Worm (Caenorhabditis elegans): ENCODE results near the gene unc-7.

Gene unc-7

ce11 chrX:15181454-15181853 is 33.9 kb upstream of the unc-7 start, which contains the start of gene pkhm-2 (continued):
- TF ChIP-seq nhr-77 (tag; optimal IDR thresholded peaks at IDR 0.05) = peak; percentile 56
- TF ChIP-seq jun-1 (tag; optimal IDR thresholded peaks at IDR 0.05) = peak; percentile 91
- no peak for TF ChIP-seq mml-1 (tag; optimal IDR thresholded peaks at IDR 0.05)

DNA sequence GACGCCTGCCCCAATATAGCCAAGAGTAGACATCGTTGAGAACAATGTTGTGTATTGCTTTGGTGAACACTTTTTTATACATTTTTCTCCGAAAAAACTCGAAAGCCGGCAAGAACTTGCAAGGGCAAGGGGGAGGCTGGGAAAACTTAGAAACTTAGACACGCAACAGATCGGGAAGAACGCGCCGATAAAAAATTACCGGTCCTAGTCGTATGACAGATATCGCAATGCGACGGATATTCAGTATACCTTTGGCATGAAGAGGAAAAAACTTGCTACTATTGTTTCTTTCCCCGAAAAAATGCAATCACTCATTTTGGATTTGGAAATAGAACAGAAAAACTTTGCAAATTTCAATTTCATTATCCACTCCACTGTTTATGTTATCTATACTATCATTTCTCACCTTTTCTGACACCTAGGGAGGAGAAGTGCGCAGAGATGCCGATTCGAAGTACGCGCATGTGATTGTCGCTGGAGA is 28.9 kb upstream of the unc-7 start, which contains the start of gene col-41:
Gene col-41 (minus strand): TSS at position 51 of the 481 bp plus-strand sequence.
- TF ChIP-seq hmg-11 (tag; optimal IDR thresholded peaks at IDR 0.05) = no peak
- peak; percentile 32 for TF ChIP-seq nhr-25 (tag; optimal IDR thresholded peaks at IDR 0.05)
- peak; percentile 56 for TF ChIP-seq nhr-23 (tag; optimal IDR thresholded peaks at IDR 0.05)
- no peak for TF ChIP-seq unc-62 (GFP tag; optimal IDR thresholded peaks at IDR 0.05)
- peak; percentile 27 for TF ChIP-seq nhr-43 (tag; optimal IDR thresholded peaks at IDR 0.05; ENCODE audit: poor library complexity, severe bottlenecking)
- no peak for TF ChIP-seq ceh-16 (tag; optimal IDR thresholded peaks at IDR 0.05)
- no peak for TF ChIP-seq nhr-76 (tag; optimal IDR thresholded peaks at IDR 0.05)

DNA sequence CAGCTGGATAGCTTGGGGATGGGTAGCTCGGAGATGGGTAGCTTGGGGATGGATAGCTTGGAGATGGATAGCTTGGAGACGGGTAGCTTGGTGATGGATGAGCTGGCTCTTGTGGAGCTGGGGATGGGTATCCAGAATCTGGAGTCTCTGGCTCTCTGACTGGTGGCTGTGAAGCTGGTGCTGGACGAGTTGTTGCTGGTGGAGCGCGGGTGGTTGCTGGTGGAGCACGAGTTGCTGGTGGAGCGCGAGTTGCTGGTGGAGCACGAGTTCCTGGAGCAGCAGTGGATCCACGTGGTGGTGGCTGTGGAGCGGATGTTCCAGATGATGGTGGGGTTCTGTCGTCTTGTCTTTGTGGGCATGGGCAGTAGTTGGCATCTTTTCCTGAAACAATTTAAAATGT is 27.7 kb upstream of the unc-7 start:
- no peak for TF ChIP-seq mdl-1 (tag; optimal IDR thresholded peaks at IDR 0.05)
- no peak for TF ChIP-seq lsy-12 (tag; optimal IDR thresholded peaks at IDR 0.05)
- TF ChIP-seq nhr-76 (tag; optimal IDR thresholded peaks at IDR 0.05) = no peak
- no peak for TF ChIP-seq elt-2 (tag; optimal IDR thresholded peaks at IDR 0.05)
- no peak for TF ChIP-seq tbx-2 (tag; optimal IDR thresholded peaks at IDR 0.05)
- no peak for TF ChIP-seq sea-2 (GFP tag; optimal IDR thresholded peaks at IDR 0.05)
- TF ChIP-seq egl-27 (tag; optimal IDR thresholded peaks at IDR 0.05) = no peak
- TF ChIP-seq ZK546.5 (tag; optimal IDR thresholded peaks at IDR 0.05) = no peak
- TF ChIP-seq fkh-10 (GFP tag; optimal IDR thresholded peaks at IDR 0.05) = no peak
- TF ChIP-seq fkh-2 (tag; optimal IDR thresholded peaks at IDR 0.05) = no peak
- TF ChIP-seq nhr-25 (tag; optimal IDR thresholded peaks at IDR 0.05) = no peak
- no peak for TF ChIP-seq skn-1 (tag; optimal IDR thresholded peaks at IDR 0.05)
- TF ChIP-seq pha-4 (tag; optimal IDR thresholded peaks at IDR 0.05) = no peak
- TF ChIP-seq egl-5 (tag; optimal IDR thresholded peaks at IDR 0.05) = no peak
- TF ChIP-seq ceh-9 (tag; optimal IDR thresholded peaks at IDR 0.05) = no peak

ce11 chrX:15173303-15173904 is 25.9 kb upstream of the unc-7 start, which contains the start of gene ucr-2.2:
ucr-2.2 (plus strand) TSS chrX:15173904.
- TF ChIP-seq nhr-43 (tag; optimal IDR thresholded peaks at IDR 0.05; ENCODE audit: poor library complexity, severe bottlenecking) (peak; percentile 86), snpc-4 (tag; optimal IDR thresholded peaks at IDR 0.05) (peak; percentile 89), nhr-28 (tag; optimal IDR thresholded peaks at IDR 0.05) (no peak), fkh-10 (GFP tag; optimal IDR thresholded peaks at IDR 0.05) (peak; percentile 21), ama-1 (optimal IDR thresholded peaks at IDR 0.05) (no peak), tbx-2 (tag; optimal IDR thresholded peaks at IDR 0.05) (peak; percentile 81), nhr-25 (tag; optimal IDR thresholded peaks at IDR 0.05) (peak; percentile 78), pqm-1 (tag; optimal IDR thresholded peaks at IDR 0.05) (peak; percentile 29), jun-1 (tag; optimal IDR thresholded peaks at IDR 0.05) (peak; percentile 60), nhr-23 (tag; optimal IDR thresholded peaks at IDR 0.05) (peak; percentile 87), mml-1 (tag; optimal IDR thresholded peaks at IDR 0.05) (no peak), hmg-11 (tag; optimal IDR thresholded peaks at IDR 0.05) (peak; percentile 88), R02D3.7 (tag; optimal IDR thresholded peaks at IDR 0.05) (no peak), elt-2 (tag; optimal IDR thresholded peaks at IDR 0.05) (peak; percentile 69), nfya-1 (tag; optimal IDR thresholded peaks at IDR 0.05; ENCODE audit: insufficient read depth) (peak; percentile 70), ztf-4 (tag; optimal IDR thresholded peaks at IDR 0.05) (no peak), nhr-76 (tag; optimal IDR thresholded peaks at IDR 0.05) (peak; percentile 18), sea-2 (GFP tag; optimal IDR thresholded peaks at IDR 0.05) (no peak), lin-15B (tag; optimal IDR thresholded peaks at IDR 0.05) (peak; percentile 58), eor-1 (tag; optimal IDR thresholded peaks at IDR 0.05) (no peak), skn-1 (tag; optimal IDR thresholded peaks at IDR 0.05) (peak; percentile 27), lin-39 (tag; optimal IDR thresholded peaks at IDR 0.05) (peak; percentile 61), fos-1 (tag; optimal IDR thresholded peaks at IDR 0.05) (peak; percentile 59), ceh-28 (tag; optimal IDR thresholded peaks at IDR 0.05) (peak; percentile 27), lsy-12 (tag; optimal IDR thresholded peaks at IDR 0.05) (peak; percentile 73), pha-4 (tag; optimal IDR thresholded peaks at IDR 0.05) (peak; percentile 93)

Data from whole organism, L3 larva.